Worm (Caenorhabditis elegans) whole organism, midembryonic: Measurements from ENCODE around the gene wnk-1.

Experiments
- T22C8.4 ChIP-seq: fragments of 200-800 bp; sonication (Bioruptor generic); IDR thresholded peaks from 2 replicates; pipeline ENCODE4 v1.3.6; 2022; ENCODE audit warnings: missing genetic modification characterization, missing compliant biosample characterization
- cog-1 ChIP-seq: sonication (generic microtip); optimal IDR thresholded peaks from 2 replicates; lab custom pipeline; 2016; ENCODE audit warnings: missing genetic modification characterization, missing compliant biosample characterization
- flt-1 ChIP-seq: fragments of 200-800 bp; sonication (Bioruptor generic); IDR thresholded peaks from 2 replicates; pipeline ENCODE4 v1.3.6; 2022; ENCODE audit warnings: missing genetic modification characterization, missing compliant biosample characterization
- klf-2 ChIP-seq: fragments of 200-800 bp; sonication (Bioruptor generic); conservative IDR thresholded peaks from 2 replicates; pipeline ENCODE4 v1.3.6; 2022; ENCODE audit warnings: missing genetic modification reagents, missing genetic modification characterization, missing compliant biosample characterization
- med-1 ChIP-seq: sonication (generic microtip); optimal IDR thresholded peaks from 2 replicates; lab custom pipeline; 2017; ENCODE audit warnings: missing genetic modification characterization, mild to moderate bottlenecking, missing compliant biosample characterization, antibody characterized with exemption, missing genetic modification reagents; ENCODE audit not compliant: insufficient read depth
- ref-1 ChIP-seq: fragments of 200-800 bp; sonication (Bioruptor generic); conservative IDR thresholded peaks from 2 replicates; pipeline ENCODE4 v1.3.6; 2022; ENCODE audit warnings: missing genetic modification reagents, missing genetic modification characterization, missing compliant biosample characterization
- tab-1 ChIP-seq: fragments of 200-800 bp; sonication (Bioruptor generic); IDR thresholded peaks from 2 replicates; pipeline ENCODE4 v1.3.6; 2022; ENCODE audit warnings: missing genetic modification characterization, missing compliant biosample characterization
- ztf-29 ChIP-seq: fragments of 200-800 bp; sonication (Bioruptor generic); IDR thresholded peaks from 2 replicates; pipeline ENCODE4 v1.3.6; 2022; ENCODE audit warnings: missing genetic modification reagents, missing genetic modification characterization, missing compliant biosample characterization

DNA sequence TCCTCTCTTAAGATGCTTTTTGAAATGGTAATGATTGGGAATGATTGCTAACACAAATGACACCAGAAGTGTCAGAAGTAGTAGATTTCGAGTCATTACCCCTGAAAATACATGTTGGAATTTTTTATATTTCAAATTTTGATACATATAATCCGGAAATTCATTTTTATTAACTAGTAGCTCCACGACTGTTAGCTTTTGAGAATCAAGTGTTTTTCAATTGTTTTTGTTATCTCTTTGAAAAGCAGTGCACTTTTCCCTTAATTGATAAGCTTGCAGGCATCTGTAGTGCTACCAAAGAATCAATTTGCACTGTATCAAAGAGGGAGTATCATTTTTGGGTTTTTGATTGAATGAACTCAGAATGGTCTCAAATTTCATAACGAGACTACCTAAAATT, 34.9 kb upstream of the wnk-1 start, which contains the start of gene pcp-2:
- TF ChIP-seq med-1 (GFP tag; lab: Kevin White, UChicago) (no peak), flt-1 (no peak), klf-2 (no peak), T22C8.4 (no peak), ref-1 (no peak), ztf-29 (no peak), tab-1 (GFP tag; lab: Robert Waterston, UW) (no peak), cog-1 (tag; lab: Kevin White, UChicago) (no peak)
